Worm (Caenorhabditis elegans): ENCODE results near the gene BE10.1.

Gene BE10.1

DNA sequence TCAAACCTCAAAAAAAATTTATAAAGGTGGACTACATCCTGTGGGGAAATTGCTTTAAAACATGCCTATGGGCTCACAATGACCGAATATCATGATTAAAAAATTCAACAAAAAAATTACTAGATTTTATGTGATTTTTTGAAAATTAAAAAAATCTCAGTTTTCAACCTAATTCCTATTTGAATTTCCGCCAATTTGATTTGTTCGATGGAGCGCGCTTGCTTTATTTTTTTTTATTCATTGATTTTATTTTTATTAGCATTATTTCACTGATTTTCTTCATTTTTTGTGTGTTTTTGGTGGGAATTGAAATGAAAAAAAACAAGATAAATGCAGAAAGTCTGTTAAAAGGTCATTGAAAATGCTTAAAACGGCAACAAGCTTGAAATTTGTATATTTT, 50.4 kb downstream of the BE10.1 start:
- no peak for TF ChIP-seq hmg-11 (tag; optimal IDR thresholded peaks at IDR 0.05)

Data from whole organism, L3 larva.